Fruit fly (Drosophila melanogaster) whole organism, pupa: ENCODE data around the gene CG14736.

Source experiments
- CG10348 ChIP-seq: fragments of 200-800 bp; sonication (Bioruptor generic); IDR thresholded peaks from 2 replicates; pipeline ENCODE4 v1.3.6; 2022; ENCODE audit warnings: missing biosample characterization, missing genetic modification characterization
- CG17806 ChIP-seq: fragments of 200-800 bp; sonication (Bioruptor generic); optimal IDR thresholded peaks from 2 replicates; lab custom pipeline; 2018; ENCODE audit warnings: missing biosample characterization, mild to moderate bottlenecking, missing genetic modification characterization, moderate library complexity
- CG34367 ChIP-seq: fragments of 200-800 bp; sonication (Bioruptor generic); optimal IDR thresholded peaks from 2 replicates; lab custom pipeline; 2018; ENCODE audit warnings: missing biosample characterization, mild to moderate bottlenecking, missing genetic modification characterization
- CG8301 ChIP-seq: fragments of 200-800 bp; sonication (Bioruptor generic); optimal IDR thresholded peaks from 2 replicates; lab custom pipeline; 2018; ENCODE audit warnings: missing biosample characterization, mild to moderate bottlenecking, missing genetic modification characterization
- D1 ChIP-seq: fragments of 200-800 bp; sonication (Bioruptor generic); optimal IDR thresholded peaks from 2 replicates; lab custom pipeline; 2018; ENCODE audit warnings: missing biosample characterization, mild to moderate bottlenecking, missing genetic modification characterization, moderate library complexity
- EcR ChIP-seq: fragments of 200-800 bp; sonication (Bioruptor generic); optimal IDR thresholded peaks from 3 replicates; lab custom pipeline; 2019; ENCODE audit warnings: missing biosample characterization, missing genetic modification characterization, mild to moderate bottlenecking, moderate library complexity, missing genetic modification reagents
- Ets98B ChIP-seq: fragments of 200-800 bp; sonication (Bioruptor generic); IDR thresholded peaks from 2 replicates; pipeline ENCODE4 v1.3.6; 2022; ENCODE audit warnings: missing biosample characterization, missing genetic modification characterization
- Snoo ChIP-seq: fragments of 200-800 bp; sonication (Bioruptor generic); optimal IDR thresholded peaks from 3 replicates; lab custom pipeline; 2017; ENCODE audit warnings: missing biosample characterization, mild to moderate bottlenecking, missing genetic modification characterization, inconsistent platforms
- rn ChIP-seq: fragments of 200-800 bp; sonication (Bioruptor generic); IDR thresholded peaks from 2 replicates; pipeline ENCODE4 v1.3.6; 2022; ENCODE audit warnings: missing biosample characterization, missing genetic modification characterization

DNA sequence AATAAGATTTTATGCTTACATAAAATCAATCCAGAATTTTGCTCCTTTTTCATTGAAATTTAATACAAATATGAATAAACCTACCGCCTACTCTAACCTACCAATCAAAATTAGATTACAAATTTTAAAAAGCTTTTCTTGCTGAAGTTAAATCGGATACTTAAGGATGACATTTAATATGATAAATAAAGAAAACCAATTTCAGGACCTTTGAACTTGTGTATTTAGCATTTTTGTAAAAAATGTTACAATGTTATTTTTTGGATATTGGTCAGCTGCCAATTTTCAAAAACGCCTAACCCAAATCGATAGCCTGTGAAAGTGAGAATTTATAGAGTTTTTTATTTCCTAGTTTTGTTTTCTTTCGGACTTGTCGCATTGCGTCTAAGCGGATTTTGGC lies 8.8 kb downstream of the CG14736 start, which contains the start of gene CG14739:
- TF ChIP-seq EcR (GFP tag; lab: Kevin White, UChicago) (no peak), D1 (tag; lab: Kevin White, UChicago) (no peak), rn (no peak), Ets98B (GFP tag; lab: Robert Waterston, UW) (no peak), CG34367 (tag; lab: Kevin White, UChicago) (no peak), CG10348 (GFP tag; lab: Robert Waterston, UW) (no peak), CG8301 (tag; lab: Kevin White, UChicago) (no peak), Snoo (no peak), CG17806 (tag; lab: Kevin White, UChicago) (no peak)
